Worm (Caenorhabditis elegans): ENCODE results near the gene natc-1.

The natc-1 gene

ce11 chrV:8460306-8460705, 1.9 kb upstream of the natc-1 start, which contains the start of gene T23B12.6 (continued):
- TF ChIP-seq sea-2 (GFP tag; IDR thresholded peaks at IDR 0.05) (no peak), rcor-1 (GFP tag; IDR thresholded peaks at IDR 0.05) (no peak), snpc-4 (GFP tag; optimal IDR thresholded peaks at IDR 0.05) (no peak), snpc-4 (tag; optimal IDR thresholded peaks at IDR 0.05) (no peak), ztf-28 (GFP tag; IDR thresholded peaks at IDR 0.05) (no peak), ceh-79 (tag; optimal IDR thresholded peaks at IDR 0.05) (no peak), nhr-80 (tag; optimal IDR thresholded peaks at IDR 0.05) (peak; percentile 83), ets-4 (GFP tag; optimal IDR thresholded peaks at IDR 0.05) (peak; percentile 5), ZK185.1 (tag; optimal IDR thresholded peaks at IDR 0.05; ENCODE audit: poor library complexity, severe bottlenecking) (no peak), nhr-90 (tag; optimal IDR thresholded peaks at IDR 0.05) (no peak), aptf-2 (GFP tag; conservative IDR thresholded peaks at IDR 0.05) (no peak), ztf-22 (GFP tag; optimal IDR thresholded peaks at IDR 0.05) (no peak), F39B2.1 (GFP tag; IDR thresholded peaks at IDR 0.05) (no peak), tbp1 (GFP tag; optimal IDR thresholded peaks at IDR 0.05) (peak; percentile 4), hlh-26 (GFP tag; conservative IDR thresholded peaks at IDR 0.05) (no peak), zim-3 (tag; optimal IDR thresholded peaks at IDR 0.05) (no peak), ceh-91 (GFP tag; IDR thresholded peaks at IDR 0.05) (no peak), F37B4.10 (GFP tag; IDR thresholded peaks at IDR 0.05) (no peak), lsy-27 (tag; optimal IDR thresholded peaks at IDR 0.05; ENCODE audit: borderline replicate concordance, insufficient read depth) (no peak), F57C9.4 (tag; optimal IDR thresholded peaks at IDR 0.05) (no peak)

ce11 chrV:8460800-8461199, 1.4 kb upstream of the natc-1 start:
- 0 out of 2 replicates have a peak, but pooled peaks have one; percentile 13 for TF ChIP-seq attf-3 (GFP tag; conservative IDR thresholded peaks at IDR 0.05)
- TF ChIP-seq C17E4.6 (GFP tag; IDR thresholded peaks at IDR 0.05), result no peak
- peak; percentile 49 for TF ChIP-seq snpc-4 (GFP tag; optimal IDR thresholded peaks at IDR 0.05)
- peak in 1 of 4 experiments; percentile 51 for TF ChIP-seq snpc-4 (tag; optimal IDR thresholded peaks at IDR 0.05)
- peak; percentile 54; the same call in 1 of the 2 replicates for TF ChIP-seq hmg-1.2 (GFP tag; IDR thresholded peaks at IDR 0.05)
- no peak for TF ChIP-seq nfyb-1 (GFP tag; IDR thresholded peaks at IDR 0.05)
- peak; percentile 25; the same call in 1 of the 2 replicates for TF ChIP-seq madf-6 (GFP tag; IDR thresholded peaks at IDR 0.05)
- TF ChIP-seq K11D2.4 (GFP tag; IDR thresholded peaks at IDR 0.05), result no peak
- TF ChIP-seq mcd-1 (GFP tag; IDR thresholded peaks at IDR 0.05), result peak; percentile 10; the same call in 1 of the 2 replicates
- TF ChIP-seq aptf-2 (GFP tag; conservative IDR thresholded peaks at IDR 0.05), result no peak

ce11 chrV:8465386-8465785, 3.2 kb downstream of the natc-1 start, which contains the start of gene mrps-2:
TSS of gene mrps-2 (plus strand) at chrV:8465686.
- TF ChIP-seq nfya-2 (GFP tag; IDR thresholded peaks at IDR 0.05), result no peak
- TF ChIP-seq hlh-26 (GFP tag; conservative IDR thresholded peaks at IDR 0.05), result no peak
- TF ChIP-seq zfh-2 (GFP tag; conservative IDR thresholded peaks at IDR 0.05), result no peak
- no peak for TF ChIP-seq ets-4 (GFP tag; optimal IDR thresholded peaks at IDR 0.05)
- no peak for TF ChIP-seq aptf-2 (GFP tag; conservative IDR thresholded peaks at IDR 0.05)
- no peak for TF ChIP-seq ztf-22 (GFP tag; optimal IDR thresholded peaks at IDR 0.05)
- no peak for TF ChIP-seq cebp-1 (GFP tag; IDR thresholded peaks at IDR 0.05)
- TF ChIP-seq cebp-1 (tag; optimal IDR thresholded peaks at IDR 0.05), result no peak
- no peak for TF ChIP-seq Y95B8A.8 (GFP tag; IDR thresholded peaks at IDR 0.05)
- TF ChIP-seq tbp1 (GFP tag; optimal IDR thresholded peaks at IDR 0.05), result no peak
- no peak for TF ChIP-seq rec-8 (tag; optimal IDR thresholded peaks at IDR 0.05)
- TF ChIP-seq egl-44 (GFP tag; IDR thresholded peaks at IDR 0.05), result no peak
- no peak for TF ChIP-seq F22D6.2 (tag; optimal IDR thresholded peaks at IDR 0.05)
- TF ChIP-seq hrde-1 (tag; optimal IDR thresholded peaks at IDR 0.05; ENCODE audit: borderline replicate concordance), result no peak
- no peak for TF ChIP-seq F57A8.1 (GFP tag; optimal IDR thresholded peaks at IDR 0.05)
- TF ChIP-seq B0035.1 (tag; optimal IDR thresholded peaks at IDR 0.05), result no peak
- no peak for TF ChIP-seq T07F8.4 (tag; optimal IDR thresholded peaks at IDR 0.05)
- no peak for TF ChIP-seq snpc-3.4 (tag; optimal IDR thresholded peaks at IDR 0.05)
- TF ChIP-seq ztf-26 (tag; optimal IDR thresholded peaks at IDR 0.05), result no peak

Data from whole organism, young adult.